Worm (Caenorhabditis elegans) whole organism, L4/young adult: ENCODE measurements around the gene algn-12.

ENCODE experiments used
- W03F9.2 ChIP-seq: fragments of 150-350 bp; optimal IDR thresholded peaks from 2 replicates; lab custom pipeline; 2014; ENCODE audit warnings: missing biosample characterization, missing genetic modification characterization
- dao-5 ChIP-seq: sonication (generic microtip); optimal IDR thresholded peaks from 2 replicates; lab custom pipeline; 2016; ENCODE audit warnings: missing genotype, missing genetic modification characterization, moderate library complexity, missing compliant biosample characterization
- him-1 ChIP-seq: sonication (generic microtip); optimal IDR thresholded peaks from 2 replicates; lab custom pipeline; 2016; ENCODE audit warnings: missing genotype, missing genetic modification reagents, missing genetic modification characterization, missing compliant biosample characterization

The algn-12 gene

DNA sequence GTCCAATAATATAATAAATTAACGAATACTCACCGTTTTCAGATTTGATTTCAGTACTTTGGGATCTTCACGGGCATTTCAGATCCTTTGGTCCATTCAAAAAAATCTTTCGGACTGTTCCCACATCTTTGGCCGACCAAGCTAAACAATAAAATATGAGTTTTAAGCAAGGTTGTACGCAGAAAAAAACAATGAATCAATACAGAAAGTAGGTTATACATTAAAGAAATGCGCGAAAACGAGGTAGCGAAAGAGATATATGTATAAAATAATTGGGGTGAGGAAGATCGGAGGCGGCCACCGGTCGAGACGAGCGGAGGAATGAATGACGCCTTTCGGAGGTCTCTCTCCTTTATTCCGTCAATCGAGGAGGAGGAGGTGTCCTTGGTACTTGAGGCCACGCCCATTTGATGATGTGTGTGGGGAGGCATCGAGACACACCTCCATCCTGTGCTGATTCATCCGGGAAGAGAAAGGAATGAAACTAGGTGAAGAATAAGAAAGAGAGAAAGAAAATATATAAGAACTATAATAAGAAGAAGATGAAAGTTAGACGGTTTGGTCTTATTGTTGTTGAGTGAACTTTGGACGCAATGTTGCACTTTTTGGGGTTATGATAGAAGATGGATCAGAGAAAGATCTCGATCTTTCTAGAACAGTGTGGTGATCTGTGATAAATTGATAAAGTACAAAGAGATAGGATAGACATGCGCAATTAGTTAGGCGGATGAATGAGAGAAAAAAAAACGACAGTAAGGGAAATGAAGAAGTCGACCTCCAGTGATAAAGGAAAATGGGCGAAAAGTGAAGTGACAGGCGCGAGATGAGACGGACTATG lies 5.6 kb downstream of the algn-12 start:
- TF ChIP-seq dao-5, result no peak
- no peak for TF ChIP-seq him-1 (tag; lab: Kevin White, UChicago)

DNA sequence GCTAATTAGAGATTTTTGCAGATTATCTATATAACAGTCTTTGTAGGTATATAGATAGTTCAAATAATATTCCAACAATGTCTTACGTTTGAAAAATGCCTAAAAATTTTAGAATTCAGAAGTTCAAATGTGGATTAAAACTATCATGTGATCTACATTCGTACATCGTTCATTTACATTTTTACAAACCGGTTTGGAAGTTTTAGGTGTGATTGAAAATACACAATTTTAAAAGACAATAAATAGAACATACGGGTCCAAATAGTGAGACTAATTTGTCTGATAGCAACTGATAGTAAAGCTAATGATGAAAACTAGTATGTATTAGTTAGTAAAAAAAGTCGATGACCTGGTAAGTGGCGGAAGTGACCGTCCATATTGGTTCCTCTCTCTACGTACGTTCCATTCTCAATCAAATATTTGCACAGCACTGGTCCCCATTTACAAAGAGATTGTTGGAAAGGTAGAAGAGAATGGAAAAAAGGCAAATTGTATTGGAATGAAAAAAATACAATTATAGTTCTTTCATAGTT lies 6.5 kb downstream of the algn-12 start:
- TF ChIP-seq dao-5 (no peak), him-1 (tag; lab: Kevin White, UChicago) (no peak), W03F9.2 (tag; lab: Kevin White, UChicago) (no peak)

DNA sequence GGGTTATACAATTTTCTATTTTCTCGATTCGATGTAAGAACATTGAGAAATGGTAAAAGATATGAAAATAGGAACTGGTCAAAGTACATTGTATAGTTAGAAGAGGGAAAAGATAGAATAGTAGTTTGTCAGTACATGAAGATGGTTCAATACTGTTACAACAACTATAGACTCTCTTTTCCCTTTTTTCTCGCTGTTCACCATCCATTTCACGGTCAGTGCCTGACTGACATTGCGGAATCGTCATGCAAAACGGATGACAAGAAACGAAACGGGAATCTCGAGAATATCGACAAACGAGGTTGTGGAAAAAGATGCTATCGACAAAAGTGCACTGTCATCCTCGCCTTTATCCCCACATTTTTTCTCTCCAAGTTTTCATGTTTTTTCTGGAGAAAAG lies 8.8 kb downstream of the algn-12 start:
- no peak for TF ChIP-seq dao-5
- no peak for TF ChIP-seq him-1 (tag; lab: Kevin White, UChicago)
- no peak for TF ChIP-seq W03F9.2 (tag; lab: Kevin White, UChicago)

DNA sequence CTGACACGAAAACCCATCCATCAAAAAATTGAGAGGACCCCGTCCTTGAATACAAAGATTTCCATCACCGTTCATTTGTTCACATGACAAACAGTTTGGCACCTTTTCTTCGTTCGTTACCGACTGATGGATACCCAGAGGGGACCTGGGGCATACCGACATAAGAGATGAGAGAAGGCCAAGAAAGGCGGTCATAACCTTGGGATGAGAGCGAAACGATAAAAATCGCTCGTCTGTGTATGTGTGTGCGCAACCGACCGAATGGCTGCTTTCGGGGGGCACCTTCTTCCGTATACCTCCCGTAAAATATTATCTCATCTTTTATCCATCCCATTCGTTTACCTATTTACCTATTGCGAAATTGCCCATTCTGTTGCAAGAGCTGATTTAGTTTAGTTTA lies 10.0 kb downstream of the algn-12 start:
- TF ChIP-seq W03F9.2 (tag; lab: Kevin White, UChicago) (no peak), dao-5 (no peak), him-1 (tag; lab: Kevin White, UChicago) (no peak)

DNA sequence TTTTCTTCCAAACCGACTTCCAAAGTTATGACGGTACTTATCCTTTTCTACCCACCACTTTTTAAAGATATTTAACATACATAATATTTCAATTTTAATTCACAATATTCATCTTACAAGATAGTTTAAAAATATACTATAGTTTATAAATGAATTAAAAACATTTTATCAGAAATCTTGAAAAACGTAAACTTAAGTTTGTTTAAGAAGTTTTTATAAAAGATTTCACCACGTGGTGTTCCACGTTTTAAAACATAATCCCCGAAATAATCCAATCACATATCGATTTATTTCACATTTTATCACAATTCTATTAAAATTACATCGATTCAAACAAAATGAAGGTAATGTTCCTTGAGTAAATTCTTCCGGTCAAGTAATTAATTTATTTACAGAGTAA lies 11.8 kb downstream of the algn-12 start, which contains the start of gene ZC513.3:
ZC513.3 (plus strand) TSS at position 301 of the 400 bp plus-strand sequence.
- TF ChIP-seq dao-5 (no peak), W03F9.2 (tag; lab: Kevin White, UChicago) (no peak), him-1 (tag; lab: Kevin White, UChicago) (no peak)

DNA sequence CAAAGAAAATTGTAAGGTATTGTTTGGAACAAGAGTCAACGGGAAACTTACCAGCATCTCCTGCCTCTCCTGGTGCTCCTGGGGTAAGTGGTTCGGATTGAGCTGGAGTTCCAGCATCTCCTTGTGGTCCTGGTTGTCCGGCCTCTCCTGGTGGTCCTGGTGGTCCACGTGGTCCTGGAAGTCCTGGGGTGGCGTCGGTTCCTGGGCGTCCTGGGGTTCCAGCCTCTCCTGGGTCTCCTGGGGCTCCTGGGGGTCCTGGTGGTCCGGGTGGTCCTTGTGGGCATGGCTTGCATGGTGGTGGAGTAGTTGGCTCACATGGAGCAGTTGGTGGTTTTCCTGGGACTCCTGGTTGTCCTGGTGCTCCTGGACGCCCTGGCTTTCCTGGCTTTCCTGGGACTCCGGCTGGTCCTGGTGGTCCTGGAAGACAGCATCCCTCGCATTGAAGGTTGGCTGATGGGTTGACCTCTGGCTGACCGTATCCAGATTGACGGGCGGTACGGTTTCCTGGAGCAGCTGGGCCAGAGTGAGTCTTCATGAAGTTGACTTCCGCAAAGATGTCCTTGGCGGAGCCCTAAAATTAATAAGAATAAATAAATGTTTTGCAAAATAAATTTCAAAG lies 15.3 kb downstream of the algn-12 start:
- no peak for TF ChIP-seq dao-5
- no peak for TF ChIP-seq him-1 (tag; lab: Kevin White, UChicago)
- no peak for TF ChIP-seq W03F9.2 (tag; lab: Kevin White, UChicago)

DNA sequence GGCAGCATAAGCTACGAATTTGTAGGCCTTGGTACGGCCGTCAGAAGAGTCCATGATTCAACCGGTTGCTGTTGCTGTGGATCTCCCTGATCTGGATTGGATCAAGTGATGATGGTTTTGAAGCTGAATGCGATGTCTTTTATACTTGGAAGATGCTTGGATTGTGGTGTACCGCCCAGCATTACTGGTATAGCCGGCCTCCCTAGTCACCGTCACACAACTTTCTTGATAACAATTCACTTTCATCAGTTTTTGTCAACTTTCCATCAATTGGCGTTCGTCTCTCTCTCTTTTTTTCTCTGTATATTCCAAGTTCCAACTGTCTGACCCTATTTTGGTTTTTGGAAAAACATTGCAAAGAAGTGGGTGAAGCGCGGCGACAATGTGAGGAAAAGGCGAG lies 15.9 kb downstream of the algn-12 start, which contains the start of gene col-43:
col-43 (minus strand) TSS at position 101 of the 400 bp plus-strand sequence.
- TF ChIP-seq W03F9.2 (tag; lab: Kevin White, UChicago) (no peak), him-1 (tag; lab: Kevin White, UChicago) (no peak), dao-5 (no peak)

DNA sequence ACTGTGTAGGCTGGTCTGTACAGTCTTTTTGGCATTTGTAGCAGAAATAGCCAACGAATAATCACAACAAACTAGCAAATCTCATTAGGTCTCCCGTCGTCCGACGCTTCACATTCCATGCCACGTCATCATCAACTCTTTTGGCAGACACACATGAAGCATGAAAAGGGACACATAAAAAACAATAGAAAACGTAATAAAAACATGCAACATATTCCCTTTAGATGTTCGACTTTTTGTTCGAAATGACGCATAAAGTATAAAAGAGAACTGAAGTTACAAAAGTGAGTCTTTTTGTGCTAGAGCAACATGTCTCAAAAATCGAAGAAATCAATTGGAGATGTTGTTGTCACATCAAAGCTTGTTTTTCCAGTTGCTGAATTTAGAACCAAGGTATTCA lies 16.9 kb downstream of the algn-12 start, which contains the start of gene sth-1:
sth-1 (plus strand) TSS at position 301 of the 400 bp plus-strand sequence.
- no peak for TF ChIP-seq W03F9.2 (tag; lab: Kevin White, UChicago)
- TF ChIP-seq him-1 (tag; lab: Kevin White, UChicago), result no peak
- TF ChIP-seq dao-5, result no peak

DNA sequence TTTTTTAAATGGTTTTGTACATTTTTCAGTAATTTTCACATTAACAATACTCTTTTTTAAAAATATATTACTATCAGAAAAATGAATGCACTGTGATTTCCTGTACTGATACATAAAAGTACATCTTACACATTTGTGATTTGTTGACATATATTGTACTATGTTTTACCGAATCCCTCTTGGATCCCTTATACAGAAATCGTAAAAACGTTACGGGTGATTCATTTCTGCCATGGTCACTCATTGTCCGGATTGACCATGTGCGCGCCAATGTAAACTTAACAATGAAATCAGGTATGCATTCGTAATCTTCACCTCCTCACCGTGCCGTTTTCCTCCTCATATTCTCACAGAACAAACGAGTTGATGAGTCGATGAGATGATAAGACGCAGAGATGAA lies 19.2 kb downstream of the algn-12 start, which contains the start of gene ZC513.2:
ZC513.2 (plus strand) TSS at position 301 of the 400 bp plus-strand sequence.
- TF ChIP-seq him-1 (tag; lab: Kevin White, UChicago), result no peak
- TF ChIP-seq dao-5, result no peak
- no peak for TF ChIP-seq W03F9.2 (tag; lab: Kevin White, UChicago)

DNA sequence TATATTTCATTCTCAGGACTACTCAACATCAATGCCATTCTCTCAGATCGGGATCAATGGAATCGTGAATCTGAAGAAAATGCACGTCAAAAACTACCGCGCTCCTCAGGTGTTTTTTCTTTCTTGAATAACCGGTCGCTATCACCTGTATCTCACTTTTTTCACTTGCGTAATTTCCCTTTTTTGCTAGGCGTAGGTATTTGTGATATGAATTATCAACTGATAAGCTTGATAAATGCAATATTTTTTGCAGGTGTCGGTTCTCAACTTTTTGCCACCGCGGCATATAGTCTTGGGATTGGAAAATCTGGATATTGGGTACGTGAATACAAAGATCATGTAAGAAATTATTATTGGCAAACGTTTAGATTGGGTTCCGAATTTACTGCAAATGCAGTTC lies 20.3 kb downstream of the algn-12 start:
- TF ChIP-seq him-1 (tag; lab: Kevin White, UChicago) (no peak), dao-5 (no peak), W03F9.2 (tag; lab: Kevin White, UChicago) (no peak)

DNA sequence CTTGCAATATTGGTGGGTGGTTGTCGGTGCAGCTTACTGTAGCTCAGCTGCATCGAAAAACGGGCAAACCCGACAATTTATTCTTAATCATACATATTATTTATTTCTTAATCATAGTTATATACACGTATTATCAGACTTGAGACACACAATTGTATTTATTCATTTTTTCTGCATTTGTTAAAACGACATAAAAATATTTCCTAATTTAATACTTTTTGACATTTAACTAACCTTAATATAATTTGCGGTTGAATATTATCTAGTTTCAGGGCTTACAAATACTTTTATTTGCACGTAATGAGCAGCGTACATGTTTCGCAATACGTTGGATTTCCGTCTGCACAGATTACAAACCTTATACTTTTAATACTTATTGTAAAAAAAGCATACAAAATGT lies 23.4 kb downstream of the algn-12 start, which contains the start of gene str-138:
str-138 (plus strand) TSS at position 301 of the 400 bp plus-strand sequence.
- TF ChIP-seq dao-5 (no peak), him-1 (tag; lab: Kevin White, UChicago) (no peak), W03F9.2 (tag; lab: Kevin White, UChicago) (no peak)

DNA sequence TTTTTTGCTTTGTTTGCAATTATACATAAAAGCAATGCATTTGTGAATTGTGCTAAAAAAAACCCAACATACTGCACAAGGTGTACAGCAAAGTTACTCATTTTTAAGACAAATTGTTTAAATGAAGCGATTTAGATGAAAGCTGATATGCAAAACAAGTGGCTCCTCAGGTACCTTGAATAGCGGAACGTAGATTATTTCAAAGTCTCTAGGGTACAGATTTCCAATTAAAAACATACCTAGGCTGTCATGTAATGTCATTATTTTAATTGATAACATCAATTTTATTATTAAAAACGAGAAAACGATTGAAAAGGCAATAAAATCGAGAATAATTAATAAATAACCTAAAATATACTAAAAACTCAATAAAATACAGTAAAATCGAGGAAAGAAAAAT lies 27.2 kb downstream of the algn-12 start, which contains the start of gene str-139:
str-139 (minus strand) TSS at position 101 of the 400 bp plus-strand sequence.
- no peak for TF ChIP-seq him-1 (tag; lab: Kevin White, UChicago)
- TF ChIP-seq W03F9.2 (tag; lab: Kevin White, UChicago), result no peak
- no peak for TF ChIP-seq dao-5

DNA sequence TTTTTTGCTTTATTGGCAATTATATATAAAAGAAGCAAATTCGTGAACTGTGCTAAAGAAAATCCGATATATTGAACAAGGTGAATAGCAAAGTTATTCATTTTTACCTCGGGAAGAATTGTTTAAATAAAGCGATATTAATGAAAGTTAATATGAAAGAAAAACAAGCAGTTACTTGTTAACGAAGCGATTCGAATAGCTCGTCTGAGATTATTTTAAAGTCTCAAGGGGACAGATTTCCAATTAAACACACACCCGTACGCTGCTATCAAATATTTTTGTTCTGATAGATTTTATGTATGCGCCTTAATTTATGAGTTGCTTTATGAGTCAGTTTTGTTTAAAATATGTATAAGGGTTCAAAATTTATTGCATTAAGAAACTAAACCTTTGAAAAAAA lies 32.9 kb downstream of the algn-12 start, which contains the start of gene str-140:
str-140 (minus strand) TSS at position 101 of the 400 bp plus-strand sequence.
- TF ChIP-seq dao-5 (no peak), him-1 (tag; lab: Kevin White, UChicago) (no peak), W03F9.2 (tag; lab: Kevin White, UChicago) (no peak)

DNA sequence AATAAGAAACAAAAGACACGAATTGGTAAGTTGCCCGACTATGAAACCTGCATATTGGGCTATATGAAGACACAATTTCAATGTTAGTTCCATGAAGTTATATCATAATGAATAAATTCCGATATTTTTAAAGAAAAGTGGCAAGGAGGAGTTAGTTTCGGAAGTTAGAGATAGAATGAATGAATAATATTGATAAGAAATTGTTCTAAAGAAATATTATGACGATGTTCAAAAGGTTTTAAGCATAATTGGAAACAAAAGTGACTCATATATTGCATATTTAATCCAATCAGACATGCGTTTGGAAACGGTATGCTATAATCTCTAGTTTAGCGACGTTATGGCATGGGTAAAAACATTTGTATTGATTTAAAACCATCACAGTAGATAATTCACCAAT lies 34.7 kb downstream of the algn-12 start, which contains the start of gene str-143:
str-143 (minus strand) TSS at position 101 of the 400 bp plus-strand sequence.
- TF ChIP-seq him-1 (tag; lab: Kevin White, UChicago) (no peak), dao-5 (no peak), W03F9.2 (tag; lab: Kevin White, UChicago) (no peak)
